Fruit fly (Drosophila melanogaster): Measurements from ENCODE around the gene Dysb.

Dysb gene

dm6 chr3L:18869035-18869826, 1.7 kb downstream of the Dysb start, which contains the start of gene Grx1:
TSS of gene Grx1 (plus strand) at chr3L:18869230.
- TF ChIP-seq ovo (GFP tag; optimal IDR thresholded peaks at IDR 0.05) (no peak), pad (GFP tag; optimal IDR thresholded peaks at IDR 0.05) (peak; percentile 19), Crg-1 (GFP tag; optimal IDR thresholded peaks at IDR 0.05) (peak; percentile 53), CG11617 (GFP tag; optimal IDR thresholded peaks at IDR 0.05) (peak; percentile 83), bab1 (GFP tag; optimal IDR thresholded peaks at IDR 0.05) (peak; percentile 67), kay (GFP tag; ENCODE audit: borderline replicate concordance) (no peak), Clk (GFP tag; optimal IDR thresholded peaks at IDR 0.05) (peak; percentile 30), CG33017 (tag; optimal IDR thresholded peaks at IDR 0.05) (peak; percentile 37), CG12768 (GFP tag; optimal IDR thresholded peaks at IDR 0.05) (peak; percentile 31), toe (GFP tag; optimal IDR thresholded peaks at IDR 0.05) (peak; percentile 75), Mnt (GFP tag; optimal IDR thresholded peaks at IDR 0.05) (peak; percentile 63), cnc (optimal IDR thresholded peaks at IDR 0.05) (no peak), CG1620 (GFP tag; optimal IDR thresholded peaks at IDR 0.05) (peak; percentile 46), CG7045 (GFP tag; optimal IDR thresholded peaks at IDR 0.05) (peak; percentile 72), Hr96 (GFP tag; optimal IDR thresholded peaks at IDR 0.05) (peak; percentile 60), CG14711 (tag; optimal IDR thresholded peaks at IDR 0.05) (peak; percentile 84), cic (GFP tag; optimal IDR thresholded peaks at IDR 0.05) (peak; percentile 63), CG7101 (tag; optimal IDR thresholded peaks at IDR 0.05) (peak; percentile 77), tj (GFP tag; optimal IDR thresholded peaks at IDR 0.05) (peak; percentile 56), CG5204 (GFP tag; optimal IDR thresholded peaks at IDR 0.05) (peak; percentile 80)

- TF ChIP-seq Clk (GFP tag; optimal IDR thresholded peaks at IDR 0.05) = peak; percentile 19
- TF ChIP-seq CG7045 (GFP tag; optimal IDR thresholded peaks at IDR 0.05) = peak; percentile 24
- no peak for TF ChIP-seq cnc (optimal IDR thresholded peaks at IDR 0.05)
- peak; percentile 34 for TF ChIP-seq CG1620 (GFP tag; optimal IDR thresholded peaks at IDR 0.05)
- TF ChIP-seq CG14711 (tag; optimal IDR thresholded peaks at IDR 0.05) = peak; percentile 54
- TF ChIP-seq pad (GFP tag; optimal IDR thresholded peaks at IDR 0.05) = no peak
- TF ChIP-seq Crg-1 (GFP tag; optimal IDR thresholded peaks at IDR 0.05) = no peak
- TF ChIP-seq Hr96 (GFP tag; optimal IDR thresholded peaks at IDR 0.05) = no peak
- peak; percentile 22 for TF ChIP-seq tj (GFP tag; optimal IDR thresholded peaks at IDR 0.05)
- TF ChIP-seq cic (GFP tag; optimal IDR thresholded peaks at IDR 0.05) = no peak
- no peak for TF ChIP-seq ovo (GFP tag; optimal IDR thresholded peaks at IDR 0.05)
- peak; percentile 43 for TF ChIP-seq toe (GFP tag; optimal IDR thresholded peaks at IDR 0.05)
- no peak for TF ChIP-seq CG5204 (GFP tag; optimal IDR thresholded peaks at IDR 0.05)
- peak; percentile 62 for TF ChIP-seq CG7101 (tag; optimal IDR thresholded peaks at IDR 0.05)
- peak; percentile 52 for TF ChIP-seq bab1 (GFP tag; optimal IDR thresholded peaks at IDR 0.05)
- peak; percentile 3 for TF ChIP-seq CG12768 (GFP tag; optimal IDR thresholded peaks at IDR 0.05)
- peak; percentile 47 for TF ChIP-seq CG33017 (tag; optimal IDR thresholded peaks at IDR 0.05)
- no peak for TF ChIP-seq kay (GFP tag; ENCODE audit: borderline replicate concordance)
- TF ChIP-seq CG11617 (GFP tag; optimal IDR thresholded peaks at IDR 0.05) = peak; percentile 45
- peak; percentile 23 for TF ChIP-seq Mnt (GFP tag; optimal IDR thresholded peaks at IDR 0.05)
These were observed 2.5 kb downstream of the Dysb start, which contains the start of gene Blos3 for dm6 chr3L:18870027-18870426. TSS of gene Blos3 (plus strand) at chr3L:18870224.

DNA sequence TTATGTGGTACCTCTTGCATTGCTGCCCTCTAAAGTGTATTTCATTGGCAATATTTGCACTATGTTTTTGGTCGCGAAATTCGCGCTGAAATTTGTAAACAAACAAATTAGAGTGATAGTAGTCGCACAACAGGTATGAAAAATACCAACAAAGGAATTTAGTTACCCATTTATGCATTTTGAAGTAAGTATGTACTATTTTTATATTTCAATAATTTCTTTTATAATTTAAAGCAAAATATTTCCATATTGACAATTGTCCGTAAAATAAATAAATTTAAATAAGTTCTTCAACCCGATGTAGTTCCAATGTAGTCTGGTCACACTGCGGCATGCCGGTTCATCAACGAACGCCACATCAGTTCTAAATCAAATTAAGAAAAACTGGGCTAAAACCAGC, 4.9 kb downstream of the Dysb start, which contains the start of the genes Rad9 and Uggt:
Gene Rad9, minus strand, starts transcription at position 114 of the 400 bp plus-strand sequence.
Gene Uggt, plus strand, starts transcription at position 308 of the 400 bp plus-strand sequence.
- TF ChIP-seq CG33017 (tag; optimal IDR thresholded peaks at IDR 0.05) (peak; percentile 13), bab1 (GFP tag; optimal IDR thresholded peaks at IDR 0.05) (peak; percentile 30), CG14711 (tag; optimal IDR thresholded peaks at IDR 0.05) (peak; percentile 49), toe (GFP tag; optimal IDR thresholded peaks at IDR 0.05) (no peak), CG11617 (GFP tag; optimal IDR thresholded peaks at IDR 0.05) (peak; percentile 37), kay (GFP tag; ENCODE audit: borderline replicate concordance) (no peak), CG7101 (tag; optimal IDR thresholded peaks at IDR 0.05) (peak; percentile 30)

dm6 chr3L:18881613-18882012, 14.0 kb downstream of the Dysb start:
- TF ChIP-seq CG12768 (GFP tag; optimal IDR thresholded peaks at IDR 0.05) = no peak
- TF ChIP-seq cnc (optimal IDR thresholded peaks at IDR 0.05) = no peak
- no peak for TF ChIP-seq tj (GFP tag; optimal IDR thresholded peaks at IDR 0.05)
- no peak for TF ChIP-seq kay (GFP tag; ENCODE audit: borderline replicate concordance)
- TF ChIP-seq Hr96 (GFP tag; optimal IDR thresholded peaks at IDR 0.05) = no peak
- TF ChIP-seq toe (GFP tag; optimal IDR thresholded peaks at IDR 0.05) = no peak
- no peak for TF ChIP-seq CG33017 (tag; optimal IDR thresholded peaks at IDR 0.05)

- TF ChIP-seq CG1620 (GFP tag; optimal IDR thresholded peaks at IDR 0.05) (no peak), CG12768 (GFP tag; optimal IDR thresholded peaks at IDR 0.05) (peak; percentile 50), cic (GFP tag; optimal IDR thresholded peaks at IDR 0.05) (peak; percentile 51), CG7101 (tag; optimal IDR thresholded peaks at IDR 0.05) (no peak), toe (GFP tag; optimal IDR thresholded peaks at IDR 0.05) (no peak), tj (GFP tag; optimal IDR thresholded peaks at IDR 0.05) (peak; percentile 50)
These were observed 21.8 kb downstream of the Dysb start for dm6 chr3L:18889222-18889866.

All from whole organism, adult.